Fruit fly (Drosophila melanogaster) whole organism, embryonic: ENCODE results near the gene CG17234.

Experiments used
- Atf3 ChIP-seq: fragments of 200-800 bp; sonication (Bioruptor generic); optimal IDR thresholded peaks from 3 replicates; lab custom pipeline; 2016; ENCODE audit warnings: missing biosample characterization, missing genetic modification characterization
- B-H2 ChIP-seq: fragments of 200-800 bp; sonication (Bioruptor generic); optimal IDR thresholded peaks from 2 replicates; lab custom pipeline; 2018; ENCODE audit warnings: missing biosample characterization, mild to moderate bottlenecking, missing genetic modification characterization
- BEAF-32 ChIP-seq: fragments of 200-800 bp; sonication (Bioruptor generic); optimal IDR thresholded peaks from 3 replicates; lab custom pipeline; 2017; ENCODE audit warnings: missing biosample characterization, missing genetic modification characterization, mild to moderate bottlenecking, moderate library complexity, missing genetic modification reagents
- CG10267 ChIP-seq: fragments of 200-800 bp; sonication (Bioruptor generic); optimal IDR thresholded peaks from 2 replicates; lab custom pipeline; 2018; ENCODE audit warnings: missing biosample characterization, mild to moderate bottlenecking, missing genetic modification characterization, moderate library complexity
- CG11695 ChIP-seq: fragments of 200-800 bp; sonication (Bioruptor generic); IDR thresholded peaks from 3 replicates; pipeline ENCODE4 v1.3.6; 2022; ENCODE audit warnings: missing biosample characterization, missing genetic modification characterization
- CG12942 ChIP-seq: fragments of 200-800 bp; sonication (Bioruptor generic); optimal IDR thresholded peaks from 3 replicates; lab custom pipeline; 2016; ENCODE audit warnings: missing biosample characterization, missing genetic modification characterization
- CG1602 ChIP-seq: fragments of 200-800 bp; sonication (Bioruptor generic); optimal IDR thresholded peaks from 3 replicates; lab custom pipeline; 2016; ENCODE audit warnings: missing biosample characterization, missing genetic modification characterization
- CG18764 ChIP-seq: fragments of 200-800 bp; sonication (Bioruptor generic); optimal IDR thresholded peaks from 3 replicates; lab custom pipeline; 2016; ENCODE audit warnings: missing biosample characterization, missing genetic modification characterization
- CG2875 ChIP-seq: fragments of 200-800 bp; sonication (Bioruptor generic); optimal IDR thresholded peaks from 2 replicates; lab custom pipeline; 2017; ENCODE audit warnings: missing biosample characterization, mild to moderate bottlenecking, missing genetic modification characterization, missing genetic modification reagents
- CG34224 ChIP-seq: fragments of 200-800 bp; sonication (Bioruptor generic); IDR thresholded peaks from 3 replicates; pipeline ENCODE4 v1.3.6; 2022; ENCODE audit warnings: missing biosample characterization, missing genetic modification characterization; ENCODE audit not compliant: partially characterized antibody
- CG3995 ChIP-seq: fragments of 200-800 bp; sonication (Bioruptor generic); optimal IDR thresholded peaks from 3 replicates; lab custom pipeline; 2016; ENCODE audit warnings: missing biosample characterization, missing genetic modification characterization
- CG4328 ChIP-seq: fragments of 200-800 bp; sonication (Bioruptor generic); optimal IDR thresholded peaks from 3 replicates; lab custom pipeline; 2017; ENCODE audit warnings: missing biosample characterization, missing genetic modification reagents, missing genetic modification characterization
- CG4820 ChIP-seq: fragments of 200-800 bp; sonication (Bioruptor generic); optimal IDR thresholded peaks from 3 replicates; lab custom pipeline; 2016; ENCODE audit warnings: missing biosample characterization, missing genetic modification characterization
- CG7963 ChIP-seq: fragments of 200-800 bp; sonication (Bioruptor generic); IDR thresholded peaks from 3 replicates; pipeline ENCODE4 v1.3.6; 2022; ENCODE audit warnings: missing biosample characterization, missing genetic modification characterization; ENCODE audit not compliant: partially characterized antibody
- CG8478 ChIP-seq: fragments of >200 bp; optimal IDR thresholded peaks from 2 replicates; lab custom pipeline; 2018
- CG8944 ChIP-seq: fragments of 200-800 bp; sonication (Bioruptor generic); optimal IDR thresholded peaks from 3 replicates; lab custom pipeline; 2016; ENCODE audit warnings: missing biosample characterization, missing genetic modification characterization
- CHES-1-like ChIP-seq: fragments of 200-800 bp; sonication (Bioruptor generic); optimal IDR thresholded peaks from 2 replicates; lab custom pipeline; 2016; ENCODE audit warnings: missing biosample characterization, missing genetic modification characterization
- Dek ChIP-seq: fragments of 200-800 bp; sonication (Bioruptor generic); optimal IDR thresholded peaks from 3 replicates; lab custom pipeline; 2019; ENCODE audit warnings: missing biosample characterization, mild to moderate bottlenecking, missing genetic modification characterization, moderate library complexity
- Dip2 ChIP-seq: fragments of 200-800 bp; sonication (Bioruptor generic); IDR thresholded peaks from 2 replicates; pipeline ENCODE4 v1.3.6; 2022; ENCODE audit warnings: missing biosample characterization, missing genetic modification characterization
- Doc3 ChIP-seq: fragments of 200-800 bp; sonication (Bioruptor generic); IDR thresholded peaks from 3 replicates; pipeline ENCODE4 v1.3.6; 2022; ENCODE audit warnings: missing biosample characterization, missing genetic modification characterization; ENCODE audit not compliant: partially characterized antibody
- Fer1 ChIP-seq: fragments of 200-800 bp; sonication (Bioruptor generic); optimal IDR thresholded peaks from 2 replicates; lab custom pipeline; 2017; ENCODE audit warnings: missing biosample characterization, mild to moderate bottlenecking, missing genetic modification characterization
- HLHmδ ChIP-seq: fragments of 200-800 bp; sonication (Bioruptor generic); optimal IDR thresholded peaks from 2 replicates; lab custom pipeline; 2018; ENCODE audit warnings: missing biosample characterization, mild to moderate bottlenecking, missing genetic modification characterization, moderate library complexity
- HmgZ ChIP-seq: fragments of 200-800 bp; sonication (Bioruptor generic); optimal IDR thresholded peaks from 2 replicates; lab custom pipeline; 2018; ENCODE audit warnings: missing biosample characterization, mild to moderate bottlenecking, missing genetic modification characterization
- Hr39 ChIP-seq: fragments of >200 bp; optimal IDR thresholded peaks from 2 replicates; lab custom pipeline; 2017
- Hsf ChIP-seq: fragments of 200-800 bp; sonication (Bioruptor generic); optimal IDR thresholded peaks from 3 replicates; lab custom pipeline; 2016; ENCODE audit warnings: missing biosample characterization, missing genetic modification characterization
- Lhr ChIP-seq: fragments of 200-800 bp; sonication (Bioruptor generic); optimal IDR thresholded peaks from 3 replicates; lab custom pipeline; 2017; ENCODE audit warnings: mild to moderate bottlenecking, missing biosample characterization, missing genetic modification reagents, missing genetic modification characterization
- NC2α ChIP-seq: fragments of 200-800 bp; sonication (Bioruptor generic); optimal IDR thresholded peaks from 2 replicates; lab custom pipeline; 2016; ENCODE audit warnings: missing biosample characterization, missing genetic modification characterization
- NfI ChIP-seq: fragments of 200-800 bp; sonication (Bioruptor generic); optimal IDR thresholded peaks from 3 replicates; lab custom pipeline; 2018; ENCODE audit warnings: missing biosample characterization, mild to moderate bottlenecking, missing genetic modification characterization, moderate library complexity
- TFAM ChIP-seq: fragments of 200-800 bp; sonication (Bioruptor generic); optimal IDR thresholded peaks from 2 replicates; lab custom pipeline; 2017; ENCODE audit warnings: missing biosample characterization, missing genetic modification characterization, inconsistent platforms
- amos ChIP-seq: fragments of 200-800 bp; sonication (Bioruptor generic); IDR thresholded peaks from 2 replicates; pipeline ENCODE4 v1.3.6; 2022; ENCODE audit warnings: missing biosample characterization, missing genetic modification characterization; ENCODE audit not compliant: partially characterized antibody
- bowl ChIP-seq: fragments of 200-800 bp; sonication (Bioruptor generic); IDR thresholded peaks from 2 replicates; pipeline ENCODE4 v1.3.6; 2022; ENCODE audit warnings: missing biosample characterization, missing genetic modification characterization
- cas ChIP-seq: fragments of 200-800 bp; sonication (Bioruptor generic); IDR thresholded peaks from 2 replicates; pipeline ENCODE4 v1.3.6; 2022; ENCODE audit warnings: missing biosample characterization, missing genetic modification characterization
- chif ChIP-seq, 2 experiments: fragments of 200-800 bp; sonication (Bioruptor generic); optimal IDR thresholded peaks; 3 replicates each; lab custom pipeline; 2016; ENCODE audit warnings: missing biosample characterization in 2 of 2, missing genetic modification characterization in 2 of 2
- crol ChIP-seq: fragments of 200-800 bp; sonication (Bioruptor generic); IDR thresholded peaks from 2 replicates; pipeline ENCODE4 v1.3.6; 2022; ENCODE audit warnings: missing biosample characterization, missing genetic modification characterization
- emc ChIP-seq: fragments of 200-800 bp; sonication (Bioruptor generic); optimal IDR thresholded peaks from 2 replicates; lab custom pipeline; 2016; ENCODE audit warnings: missing biosample characterization, missing genetic modification characterization
- gro ChIP-seq: fragments of 200-800 bp; sonication (Bioruptor generic); optimal IDR thresholded peaks from 2 replicates; lab custom pipeline; 2016; ENCODE audit warnings: missing biosample characterization, missing genetic modification characterization
- ham ChIP-seq: fragments of 200-800 bp; sonication (Bioruptor generic); IDR thresholded peaks from 2 replicates; pipeline ENCODE4 v1.3.6; 2022; ENCODE audit warnings: missing biosample characterization, missing genetic modification characterization
- kah ChIP-seq: fragments of 200-800 bp; sonication (Bioruptor generic); optimal IDR thresholded peaks from 2 replicates; lab custom pipeline; 2018; ENCODE audit warnings: missing biosample characterization, mild to moderate bottlenecking, missing genetic modification characterization
- kay ChIP-seq: fragments of 200-800 bp; sonication (Bioruptor generic); optimal IDR thresholded peaks from 2 replicates; lab custom pipeline; 2016; ENCODE audit warnings: missing biosample characterization, missing genetic modification characterization
- ken ChIP-seq: fragments of 200-800 bp; sonication (Bioruptor generic); IDR thresholded peaks from 3 replicates; pipeline ENCODE4 v1.3.6; 2022; ENCODE audit warnings: missing biosample characterization, missing genetic modification characterization
- klu ChIP-seq: fragments of 200-800 bp; sonication (Bioruptor generic); IDR thresholded peaks from 2 replicates; pipeline ENCODE4 v1.3.6; 2022; ENCODE audit warnings: missing biosample characterization, missing genetic modification characterization
- lilli ChIP-seq: fragments of 200-800 bp; sonication (Bioruptor generic); optimal IDR thresholded peaks from 3 replicates; lab custom pipeline; 2016; ENCODE audit warnings: missing biosample characterization, missing genetic modification characterization
- psq ChIP-seq: fragments of 200-800 bp; sonication (Bioruptor generic); optimal IDR thresholded peaks from 2 replicates; lab custom pipeline; 2017; ENCODE audit warnings: missing biosample characterization, missing genetic modification characterization
- sd ChIP-seq: fragments of 200-800 bp; sonication (Bioruptor generic); optimal IDR thresholded peaks from 3 replicates; lab custom pipeline; 2018; ENCODE audit warnings: missing biosample characterization, mild to moderate bottlenecking, missing genetic modification characterization, moderate library complexity
- sisA ChIP-seq: fragments of 200-800 bp; sonication (Bioruptor generic); IDR thresholded peaks from 2 replicates; pipeline ENCODE4 v1.3.6; 2022; ENCODE audit warnings: missing biosample characterization, missing genetic modification characterization
- sna ChIP-seq: fragments of 200-800 bp; sonication (Bioruptor generic); IDR thresholded peaks from 2 replicates; pipeline ENCODE4 v1.3.6; 2022; ENCODE audit warnings: missing biosample characterization, missing genetic modification characterization; ENCODE audit not compliant: partially characterized antibody
- sqz ChIP-seq: fragments of 200-800 bp; sonication (Bioruptor generic); optimal IDR thresholded peaks from 3 replicates; lab custom pipeline; 2018; ENCODE audit warnings: missing biosample characterization, mild to moderate bottlenecking, missing genetic modification characterization
- tin ChIP-seq: fragments of 200-800 bp; sonication (Bioruptor generic); optimal IDR thresholded peaks from 3 replicates; lab custom pipeline; 2016; ENCODE audit warnings: missing biosample characterization, missing genetic modification characterization
- zf30C ChIP-seq: fragments of 200-800 bp; sonication (Bioruptor generic); optimal IDR thresholded peaks from 3 replicates; lab custom pipeline; 2018; ENCODE audit warnings: missing biosample characterization, mild to moderate bottlenecking, missing genetic modification characterization

Gene CG17234

dm6 chr2L:2226259-2227121 lies 26.4 kb upstream of the CG17234 start, which contains the start of the genes CG15387 and sau (continued):
- peak; percentile 99 for TF ChIP-seq CG10267 (tag; lab: Kevin White, UChicago)
- no peak for TF ChIP-seq HLHmδ (GFP tag; lab: Kevin White, UChicago)
- peak; percentile 93 for TF ChIP-seq gro
- peak; percentile 79 for TF ChIP-seq CG4820 (GFP tag; lab: Kevin White, UChicago)
- TF ChIP-seq HmgZ, result peak; percentile 93
- TF ChIP-seq NC2α (GFP tag; lab: Kevin White, UChicago), result peak; percentile 81
- TF ChIP-seq B-H2 (GFP tag; lab: Kevin White, UChicago), result peak; percentile 94
- TF ChIP-seq ham (GFP tag; lab: Robert Waterston, UW), result no peak
- TF ChIP-seq crol (GFP tag; lab: Robert Waterston, UW), result no peak
- TF ChIP-seq CG7963 (GFP tag; lab: Robert Waterston, UW), result peak; percentile 77; the same call in 2 of the 3 replicates
- peak; percentile 97 for TF ChIP-seq Doc3 (GFP tag; lab: Robert Waterston, UW)
- peak; percentile 93 for TF ChIP-seq CG34224 (GFP tag; lab: Robert Waterston, UW)
- TF ChIP-seq Fer1 (GFP tag; lab: Kevin White, UChicago), result peak; percentile 87
- TF ChIP-seq sisA (GFP tag; lab: Robert Waterston, UW), result peak; percentile 83
- peak; percentile 90 for TF ChIP-seq NfI (GFP tag; lab: Kevin White, UChicago)
- TF ChIP-seq CG12942 (GFP tag; lab: Kevin White, UChicago), result peak; percentile 81
- TF ChIP-seq sqz (GFP tag; lab: Kevin White, UChicago), result peak; percentile 65
- peak; percentile 91 for TF ChIP-seq CG1602
- peak; percentile 88 for TF ChIP-seq CG4328 (GFP tag; lab: Kevin White, UChicago)
- TF ChIP-seq Hsf (GFP tag; lab: Kevin White, UChicago), result peak; percentile 93
- peak; percentile 85 for TF ChIP-seq amos
- TF ChIP-seq cas (GFP tag; lab: Robert Waterston, UW), result peak; percentile 78; the same call in 1 of the 2 replicates
- peak; percentile 80 for TF ChIP-seq CG3995 (GFP tag; lab: Kevin White, UChicago)
- no peak for TF ChIP-seq bowl (GFP tag; lab: Robert Waterston, UW)
- TF ChIP-seq tin (GFP tag; lab: Kevin White, UChicago), result peak; percentile 90
- TF ChIP-seq CG2875 (GFP tag; lab: Kevin White, UChicago), result peak; percentile 58
- peak; percentile 86 to 91 for TF ChIP-seq chif (GFP tag; optimal IDR thresholded peaks at IDR 0.05; lab: Kevin White, UChicago)
- peak; percentile 24 for TF ChIP-seq TFAM (GFP tag; lab: Kevin White, UChicago)
- TF ChIP-seq psq (GFP tag; lab: Kevin White, UChicago), result peak; percentile 71
- TF ChIP-seq lilli (GFP tag; lab: Kevin White, UChicago), result peak; percentile 94
- peak; percentile 67 for TF ChIP-seq klu (GFP tag; lab: Robert Waterston, UW)
- TF ChIP-seq Atf3, result peak; percentile 86
- peak; percentile 95 for TF ChIP-seq BEAF-32 (GFP tag; lab: Kevin White, UChicago)
- peak; percentile 93 for TF ChIP-seq CG8944 (GFP tag; lab: Kevin White, UChicago)
- TF ChIP-seq CHES-1-like (GFP tag; lab: Kevin White, UChicago), result peak; percentile 90
- peak; percentile 29 for TF ChIP-seq kah (GFP tag; lab: Kevin White, UChicago)
- TF ChIP-seq kay, result peak; percentile 89
- TF ChIP-seq zf30C, result peak; percentile 65
- TF ChIP-seq emc, result peak; percentile 68
- TF ChIP-seq CG8478 (lab: Kevin White, UChicago), result no peak
- TF ChIP-seq Dek (tag; lab: Kevin White, UChicago), result peak; percentile 76
- peak; percentile 68 for TF ChIP-seq sd (tag; lab: Kevin White, UChicago)
- peak; percentile 73 for TF ChIP-seq CG18764
- peak; percentile 86 for TF ChIP-seq ken (GFP tag; lab: Robert Waterston, UW)
- TF ChIP-seq sna (GFP tag; lab: Robert Waterston, UW), result peak; percentile 94
- TF ChIP-seq CG11695, result peak; percentile 62; the same call in 1 of the 3 replicates
- no peak for TF ChIP-seq Hr39 (lab: Kevin White, UChicago)
- TF ChIP-seq Lhr (GFP tag; lab: Kevin White, UChicago), result peak; percentile 76
- TF ChIP-seq Dip2 (GFP tag; lab: Robert Waterston, UW), result no peak
